Fruit fly (Drosophila melanogaster) whole organism, adult: Measurements from ENCODE around the gene CG33096.

ENCODE experiments used
- CG11617 ChIP-seq: fragments of 200-800 bp; sonication (Bioruptor generic); optimal IDR thresholded peaks from 2 replicates; lab custom pipeline; 2017; ENCODE audit warnings: mild to moderate bottlenecking, missing biosample characterization, missing genetic modification reagents, missing genetic modification characterization
- CG12768 ChIP-seq: fragments of 200-800 bp; sonication (Bioruptor generic); optimal IDR thresholded peaks from 2 replicates; lab custom pipeline; 2017; ENCODE audit warnings: missing biosample characterization, missing genetic modification characterization, mild to moderate bottlenecking, moderate library complexity, missing genetic modification reagents
- CG14711 ChIP-seq: fragments of 200-800 bp; sonication (Bioruptor generic); optimal IDR thresholded peaks from 2 replicates; lab custom pipeline; 2018; ENCODE audit warnings: missing biosample characterization, mild to moderate bottlenecking, missing genetic modification characterization, moderate library complexity
- CG1620 ChIP-seq: fragments of 200-800 bp; sonication (Bioruptor generic); optimal IDR thresholded peaks from 2 replicates; lab custom pipeline; 2016; ENCODE audit warnings: missing biosample characterization, missing genetic modification characterization
- CG33017 ChIP-seq: fragments of 200-800 bp; sonication (Bioruptor generic); optimal IDR thresholded peaks from 2 replicates; lab custom pipeline; 2018; ENCODE audit warnings: missing biosample characterization, mild to moderate bottlenecking, missing genetic modification characterization, moderate library complexity
- CG5204 ChIP-seq: fragments of 200-800 bp; sonication (Bioruptor generic); optimal IDR thresholded peaks from 2 replicates; lab custom pipeline; 2016; ENCODE audit warnings: missing biosample characterization, missing genetic modification characterization
- CG7045 ChIP-seq: fragments of 200-800 bp; sonication (Bioruptor generic); optimal IDR thresholded peaks from 2 replicates; lab custom pipeline; 2017; ENCODE audit warnings: missing biosample characterization, mild to moderate bottlenecking, missing genetic modification characterization
- CG7101 ChIP-seq: fragments of 200-800 bp; sonication (Bioruptor generic); optimal IDR thresholded peaks from 2 replicates; lab custom pipeline; 2018; ENCODE audit warnings: missing biosample characterization, mild to moderate bottlenecking, missing genetic modification characterization, moderate library complexity
- Clk ChIP-seq: fragments of 200-800 bp; sonication (Bioruptor generic); optimal IDR thresholded peaks from 2 replicates; lab custom pipeline; 2017; ENCODE audit warnings: missing biosample characterization, missing genetic modification characterization
- Crg-1 ChIP-seq: fragments of 200-800 bp; sonication (Bioruptor generic); optimal IDR thresholded peaks from 2 replicates; lab custom pipeline; 2016; ENCODE audit warnings: missing biosample characterization, missing genetic modification characterization
- Hr96 ChIP-seq: fragments of 200-800 bp; sonication (Bioruptor generic); optimal IDR thresholded peaks from 2 replicates; lab custom pipeline; 2016; ENCODE audit warnings: missing biosample characterization, missing genetic modification characterization
- Mnt ChIP-seq: fragments of 200-800 bp; sonication (Bioruptor generic); optimal IDR thresholded peaks from 2 replicates; lab custom pipeline; 2016; ENCODE audit warnings: missing biosample characterization, mild to moderate bottlenecking, missing genetic modification characterization
- bab1 ChIP-seq: fragments of 200-800 bp; sonication (Bioruptor generic); optimal IDR thresholded peaks from 3 replicates; lab custom pipeline; 2019; ENCODE audit warnings: missing biosample characterization, mild to moderate bottlenecking, missing genetic modification characterization, moderate library complexity
- cic ChIP-seq: fragments of 200-800 bp; sonication (Bioruptor generic); optimal IDR thresholded peaks from 2 replicates; lab custom pipeline; 2017; ENCODE audit warnings: missing biosample characterization, mild to moderate bottlenecking, missing genetic modification characterization, moderate library complexity
- kay ChIP-seq: fragments of 200-800 bp; sonication (Bioruptor generic); peaks from one replicate; lab custom pipeline; 2016; ENCODE audit warnings: missing biosample characterization, missing genetic modification characterization, borderline replicate concordance
- ovo ChIP-seq: fragments of 200-800 bp; sonication (Bioruptor generic); optimal IDR thresholded peaks from 2 replicates; lab custom pipeline; 2016; ENCODE audit warnings: missing biosample characterization, missing genetic modification characterization
- pad ChIP-seq: fragments of 200-800 bp; sonication (Bioruptor generic); optimal IDR thresholded peaks from 3 replicates; lab custom pipeline; 2017; ENCODE audit warnings: missing biosample characterization, missing genetic modification characterization, mild to moderate bottlenecking, moderate library complexity, missing genetic modification reagents
- tj ChIP-seq: fragments of 200-800 bp; sonication (Bioruptor generic); optimal IDR thresholded peaks from 3 replicates; lab custom pipeline; 2017; ENCODE audit warnings: missing biosample characterization, mild to moderate bottlenecking, missing genetic modification characterization, moderate library complexity
- toe ChIP-seq: fragments of 200-800 bp; sonication (Bioruptor generic); optimal IDR thresholded peaks from 2 replicates; lab custom pipeline; 2016; ENCODE audit warnings: missing biosample characterization, missing genetic modification characterization

The CG33096 gene

DNA sequence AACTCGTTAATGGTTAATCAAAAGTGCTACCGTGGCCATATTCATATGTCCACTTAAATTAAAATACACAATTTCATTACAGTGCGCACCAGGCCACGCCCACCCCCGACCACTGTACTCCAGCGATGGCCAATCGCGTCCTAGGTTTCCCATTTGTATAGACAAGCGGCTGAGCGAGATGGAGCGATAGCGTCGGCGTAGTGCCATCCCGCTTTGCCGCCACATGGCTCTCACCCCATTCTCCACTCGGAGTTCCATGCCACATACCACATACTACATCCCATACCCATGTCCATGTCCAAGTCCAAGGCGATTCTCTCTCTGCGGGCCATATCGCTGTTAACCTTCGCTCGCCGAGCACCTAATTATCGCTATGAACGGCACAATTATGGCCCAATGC lies 17.0 kb upstream of the CG33096 start:
- TF ChIP-seq bab1 (GFP tag; lab: Kevin White, UChicago) (no peak), pad (GFP tag; lab: Kevin White, UChicago) (peak; percentile 2)

DNA sequence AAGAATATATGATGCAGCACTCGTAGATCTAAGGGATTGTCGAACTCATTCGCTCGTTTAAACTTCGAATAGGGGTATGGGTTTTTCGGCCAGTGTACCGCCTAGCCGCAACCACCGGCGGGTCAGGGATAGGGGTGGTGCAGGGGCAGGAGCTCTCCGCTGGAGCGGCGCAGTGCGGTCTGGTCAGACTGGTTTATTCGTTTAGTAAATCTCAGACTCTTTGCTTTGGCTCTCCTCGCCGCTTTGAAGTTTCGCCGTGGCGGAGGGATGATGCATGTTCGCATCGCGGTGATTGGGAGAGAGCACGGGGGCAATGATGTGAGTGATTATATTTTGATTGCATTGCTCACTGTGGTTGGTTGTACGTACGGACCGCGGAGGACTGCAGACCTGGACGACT lies 15.1 kb upstream of the CG33096 start, which contains the start of gene fd96Ca:
Gene fd96Ca, plus strand, starts transcription at position 337 of the 400 bp plus-strand sequence.
- TF ChIP-seq toe (GFP tag; lab: Kevin White, UChicago) (no peak), CG14711 (tag; lab: Kevin White, UChicago) (no peak), CG7045 (GFP tag; lab: Kevin White, UChicago) (no peak), ovo (GFP tag; lab: Kevin White, UChicago) (no peak), Hr96 (GFP tag; lab: Kevin White, UChicago) (no peak), Crg-1 (no peak), CG33017 (tag; lab: Kevin White, UChicago) (no peak), CG12768 (GFP tag; lab: Kevin White, UChicago) (no peak), Clk (GFP tag; lab: Kevin White, UChicago) (no peak), CG7101 (tag; lab: Kevin White, UChicago) (no peak), kay (GFP tag; lab: Kevin White, UChicago) (no peak)

DNA sequence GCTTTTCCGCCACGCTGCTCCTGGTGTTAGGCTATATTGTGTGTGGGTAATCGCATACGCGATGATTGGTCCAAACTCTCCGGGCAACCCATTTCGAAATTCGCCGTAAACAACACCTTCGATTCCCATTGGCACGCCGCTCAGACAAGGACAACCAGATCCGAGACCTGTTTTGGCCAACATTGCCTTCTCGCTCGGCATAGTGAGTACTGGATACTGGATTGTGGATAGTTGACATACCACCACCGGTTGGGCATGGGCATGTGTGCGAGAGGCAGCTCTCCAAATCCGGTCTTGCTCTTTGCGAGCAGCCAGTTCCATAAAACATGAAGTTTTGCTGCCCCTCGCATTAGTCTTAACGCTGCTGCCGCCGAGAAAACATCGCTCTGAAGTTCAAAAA lies 2.8 kb upstream of the CG33096 start, which contains the start of gene fd96Cb:
Gene fd96Cb, plus strand, starts transcription at position 374 of the 400 bp plus-strand sequence.
- TF ChIP-seq tj, result no peak
- no peak for TF ChIP-seq Crg-1
- no peak for TF ChIP-seq cic (GFP tag; lab: Kevin White, UChicago)
- TF ChIP-seq kay (GFP tag; lab: Kevin White, UChicago), result no peak
- no peak for TF ChIP-seq Hr96 (GFP tag; lab: Kevin White, UChicago)
- TF ChIP-seq CG14711 (tag; lab: Kevin White, UChicago), result no peak
- TF ChIP-seq toe (GFP tag; lab: Kevin White, UChicago), result no peak
- no peak for TF ChIP-seq ovo (GFP tag; lab: Kevin White, UChicago)
- TF ChIP-seq CG5204 (GFP tag; lab: Kevin White, UChicago), result no peak
- no peak for TF ChIP-seq CG7045 (GFP tag; lab: Kevin White, UChicago)
- no peak for TF ChIP-seq CG12768 (GFP tag; lab: Kevin White, UChicago)

DNA sequence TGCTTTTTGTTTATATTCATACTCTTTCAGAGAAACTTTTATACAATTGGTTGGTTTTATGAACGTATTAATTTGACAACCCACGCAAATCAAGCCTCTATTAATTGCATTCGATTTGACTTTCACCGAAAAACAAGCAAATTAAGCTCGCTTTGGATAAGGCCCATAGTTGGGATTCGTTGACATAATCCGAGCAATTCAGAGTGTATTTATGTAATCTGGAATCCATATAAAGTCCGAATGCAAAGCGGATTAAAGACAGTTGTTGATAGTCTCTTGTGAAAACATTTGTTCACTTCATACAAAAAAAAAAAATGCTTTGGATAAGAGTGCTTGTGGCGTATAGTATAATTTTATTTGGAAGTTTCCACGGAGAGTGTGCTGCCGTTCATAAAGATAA lies 4.8 kb downstream of the CG33096 start, which contains the start of gene CG45095:
Gene CG45095, plus strand, starts transcription at position 301 of the 400 bp plus-strand sequence.
- no peak for TF ChIP-seq CG11617 (GFP tag; lab: Kevin White, UChicago)
- TF ChIP-seq Hr96 (GFP tag; lab: Kevin White, UChicago), result no peak

DNA sequence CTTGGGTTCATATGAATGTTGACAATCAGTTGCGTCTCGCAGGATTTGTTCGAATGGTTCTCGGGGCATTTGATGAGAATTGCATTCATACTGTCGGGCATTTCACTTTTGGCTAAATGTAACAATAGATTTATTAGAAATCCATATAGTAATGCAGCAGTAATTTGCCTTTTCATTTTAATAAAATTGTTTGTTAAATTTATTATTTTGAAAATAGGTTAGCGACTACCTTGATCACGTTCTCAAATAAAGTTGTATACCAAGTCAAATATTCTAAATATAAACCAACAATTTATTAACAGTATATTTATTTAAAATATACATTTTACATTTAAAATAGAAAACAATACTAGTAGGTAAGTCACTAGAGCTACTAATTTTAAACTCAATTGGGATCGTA lies 11.5 kb downstream of the CG33096 start, which contains the start of gene CG34027:
Gene CG34027, minus strand, starts transcription at position 101 of the 400 bp plus-strand sequence.
- TF ChIP-seq toe (GFP tag; lab: Kevin White, UChicago), result no peak
- no peak for TF ChIP-seq Mnt
- no peak for TF ChIP-seq CG5204 (GFP tag; lab: Kevin White, UChicago)
- no peak for TF ChIP-seq kay (GFP tag; lab: Kevin White, UChicago)
- no peak for TF ChIP-seq CG33017 (tag; lab: Kevin White, UChicago)
- TF ChIP-seq ovo (GFP tag; lab: Kevin White, UChicago), result no peak
- no peak for TF ChIP-seq CG7101 (tag; lab: Kevin White, UChicago)
- TF ChIP-seq Hr96 (GFP tag; lab: Kevin White, UChicago), result no peak
- TF ChIP-seq Crg-1, result no peak
- no peak for TF ChIP-seq Clk (GFP tag; lab: Kevin White, UChicago)
- no peak for TF ChIP-seq CG1620 (GFP tag; lab: Kevin White, UChicago)
- TF ChIP-seq CG12768 (GFP tag; lab: Kevin White, UChicago), result no peak
- no peak for TF ChIP-seq bab1 (GFP tag; lab: Kevin White, UChicago)

DNA sequence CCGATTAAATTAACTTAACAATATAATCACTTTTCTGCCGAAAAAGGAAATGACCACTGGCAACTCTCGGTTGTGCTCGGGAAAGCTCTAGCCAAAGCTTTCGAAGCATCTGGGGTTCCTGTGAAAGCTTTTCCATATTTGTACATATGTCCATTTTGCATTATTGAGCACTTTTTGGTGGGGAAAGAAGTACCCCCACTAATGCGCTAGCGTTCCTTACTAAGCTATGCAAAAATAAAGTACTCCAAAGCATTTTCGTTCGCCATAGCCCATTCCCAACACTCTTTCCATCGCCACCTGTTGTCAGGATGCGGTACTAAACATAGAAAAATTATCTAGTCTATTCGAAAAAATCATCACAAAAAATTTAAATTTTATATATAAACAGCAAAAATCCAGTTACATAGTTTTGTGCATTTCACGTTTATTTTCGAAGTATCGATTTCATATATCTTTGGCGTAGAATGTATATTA lies 15.0 kb downstream of the CG33096 start, which contains the start of gene Nepl16:
Gene Nepl16, minus strand, starts transcription at position 51 of the 474 bp plus-strand sequence.
- TF ChIP-seq tj (no peak), CG14711 (tag; lab: Kevin White, UChicago) (no peak), CG7101 (tag; lab: Kevin White, UChicago) (no peak), kay (GFP tag; lab: Kevin White, UChicago) (no peak)

DNA sequence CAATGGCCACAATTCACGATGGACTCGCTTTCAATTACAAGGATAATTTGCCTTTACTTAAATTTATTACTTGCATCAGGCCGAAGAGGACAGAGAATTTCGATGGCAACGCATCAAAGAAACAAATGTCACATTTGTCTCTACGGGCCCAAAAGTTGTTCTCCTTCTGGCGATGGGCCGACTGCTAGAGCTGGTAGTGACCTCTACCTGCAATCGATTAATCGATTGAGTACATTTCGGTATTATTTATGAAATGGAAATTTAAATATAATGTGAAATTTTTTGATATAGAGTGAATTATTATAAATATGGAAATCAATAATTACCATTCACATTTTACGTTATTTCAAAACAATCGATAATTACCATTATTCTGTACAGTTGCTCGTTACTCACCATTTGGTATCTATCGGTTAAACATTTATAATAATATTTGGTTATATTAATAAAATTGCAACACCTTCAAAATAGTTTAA lies 25.3 kb downstream of the CG33096 start, which contains the start of the genes CG31510 and TTLL5:
Gene CG31510, minus strand, starts transcription at position 185 of the 476 bp plus-strand sequence.
Gene TTLL5, minus strand, starts transcription at position 185 of the 476 bp plus-strand sequence.
- TF ChIP-seq CG7101 (tag; lab: Kevin White, UChicago) (no peak), bab1 (GFP tag; lab: Kevin White, UChicago) (peak; percentile 37), toe (GFP tag; lab: Kevin White, UChicago) (no peak)
